Worm (Caenorhabditis elegans) whole organism, L1 larva: ENCODE measurements around the gene hmg-4.

Experiments
- C04F5.9 ChIP-seq: sonication (generic microtip); optimal IDR thresholded peaks from 2 replicates; lab custom pipeline; 2016; ENCODE audit warnings: missing genetic modification characterization, missing compliant biosample characterization
- C16A3.4 ChIP-seq: fragments of 150-350 bp; optimal IDR thresholded peaks from 2 replicates; lab custom pipeline; 2014; ENCODE audit warnings: missing biosample characterization, missing genetic modification characterization
- Y116A8C.19 ChIP-seq: sonication (generic microtip); optimal IDR thresholded peaks from 2 replicates; lab custom pipeline; 2016; ENCODE audit warnings: missing compliant biosample characterization, missing genetic modification characterization, borderline replicate concordance
- aha-1 ChIP-seq: fragments of 150-350 bp; optimal IDR thresholded peaks from 2 replicates; lab custom pipeline; 2014; ENCODE audit warnings: missing biosample characterization, missing genetic modification characterization
- aly-2 ChIP-seq: fragments of 150-350 bp; optimal IDR thresholded peaks from 2 replicates; lab custom pipeline; 2014; ENCODE audit warnings: missing biosample characterization, missing genetic modification characterization
- ceh-63 ChIP-seq: fragments of 200-800 bp; sonication (Bioruptor generic); optimal IDR thresholded peaks from 2 replicates; lab custom pipeline; 2018; ENCODE audit warnings: mild to moderate bottlenecking, missing genetic modification characterization, missing compliant biosample characterization
- ceh-8 ChIP-seq: fragments of 200-800 bp; sonication (Bioruptor generic); optimal IDR thresholded peaks from 2 replicates; lab custom pipeline; 2018; ENCODE audit warnings: mild to moderate bottlenecking, missing genetic modification characterization, moderate library complexity, missing compliant biosample characterization
- ces-1 ChIP-seq: fragments of 150-350 bp; optimal IDR thresholded peaks from 2 replicates; lab custom pipeline; 2014; ENCODE audit warnings: missing biosample characterization, missing genetic modification reagents, missing genetic modification characterization
- dpl-1 ChIP-seq, 3 experiments: fragments of 150-350 bp in 2 of 3; sonication (generic microtip) in 1 of 3; optimal IDR thresholded peaks; 2 replicates each; lab custom pipeline; 2014 to 2017; ENCODE audit warnings: missing biosample characterization in 3 of 3, missing genetic modification characterization in 3 of 3, missing genetic modification reagents in 3 of 3
- efl-1 ChIP-seq, 4 experiments: fragments of 150-350 bp; optimal IDR thresholded peaks in 3 of 4; peaks in 1 of 4; 1 replicate in 1 of 4; 2 replicates in 3 of 4; lab custom pipeline; 2014; ENCODE audit warnings: missing biosample characterization in 2 of 4, missing genetic modification characterization in 2 of 4, missing genetic modification reagents in 2 of 4
- efl-3 ChIP-seq: fragments of 200-800 bp; sonication (Bioruptor generic); optimal IDR thresholded peaks from 2 replicates; lab custom pipeline; 2018; ENCODE audit warnings: mild to moderate bottlenecking, missing genetic modification characterization, missing compliant biosample characterization
- egl-27 ChIP-seq, 2 experiments: fragments of 150-350 bp in 1 of 2; sonication (generic microtip); optimal IDR thresholded peaks; 3 replicates each; lab custom pipeline; 2017 to 2018; ENCODE audit warnings: missing biosample characterization in 2 of 2, missing genetic modification characterization in 2 of 2, missing genetic modification reagents in 2 of 2
- elt-2 ChIP-seq: sonication (generic microtip); optimal IDR thresholded peaks from 2 replicates; lab custom pipeline; 2016; ENCODE audit warnings: missing genetic modification characterization, mild to moderate bottlenecking, inconsistent platforms, missing compliant biosample characterization, missing genetic modification reagents
- elt-3 ChIP-seq, 6 experiments: fragments of 150-350 bp in 1 of 6; sonication (generic microtip); optimal IDR thresholded peaks; 2 replicates each; lab custom pipeline; 2017 to 2018; ENCODE audit warnings: missing biosample characterization in 6 of 6, missing genetic modification characterization in 6 of 6, inconsistent platforms in 1 of 6
- ets-5 ChIP-seq: fragments of 200-800 bp; sonication (Bioruptor generic); IDR thresholded peaks from 2 replicates; pipeline ENCODE4 v1.3.6; 2022; ENCODE audit warnings: missing genetic modification characterization, missing compliant biosample characterization
- fkh-4 ChIP-seq: sonication (generic microtip); optimal IDR thresholded peaks from 2 replicates; lab custom pipeline; 2016; ENCODE audit warnings: missing compliant biosample characterization, missing genetic modification characterization, borderline replicate concordance
- fkh-8 ChIP-seq: sonication (generic microtip); optimal IDR thresholded peaks from 2 replicates; lab custom pipeline; 2016; ENCODE audit warnings: mild to moderate bottlenecking, missing genetic modification characterization, missing compliant biosample characterization
- grh-1 ChIP-seq: fragments of 200-800 bp; sonication (Bioruptor generic); IDR thresholded peaks from 2 replicates; pipeline ENCODE4 v1.3.6; 2022; ENCODE audit warnings: missing genetic modification reagents, missing genetic modification characterization, missing compliant biosample characterization
- hlh-17 ChIP-seq: fragments of 200-800 bp; sonication (Bioruptor generic); optimal IDR thresholded peaks from 2 replicates; lab custom pipeline; 2018; ENCODE audit warnings: missing genetic modification characterization, mild to moderate bottlenecking, missing compliant biosample characterization, moderate library complexity, borderline replicate concordance
- hlh-4 ChIP-seq: sonication (generic microtip); optimal IDR thresholded peaks from 2 replicates; lab custom pipeline; 2016; ENCODE audit warnings: mild to moderate bottlenecking, missing genetic modification characterization, missing compliant biosample characterization
- hpl-2 ChIP-seq: fragments of 150-350 bp; optimal IDR thresholded peaks from 2 replicates; lab custom pipeline; 2014; ENCODE audit warnings: missing biosample characterization, missing genetic modification reagents, missing genetic modification characterization
- irx-1 ChIP-seq: sonication (generic microtip); optimal IDR thresholded peaks from 2 replicates; lab custom pipeline; 2016; ENCODE audit warnings: missing genetic modification characterization, missing compliant biosample characterization
- lin-13 ChIP-seq: fragments of 150-350 bp; optimal IDR thresholded peaks from 2 replicates; lab custom pipeline; 2014; ENCODE audit warnings: missing biosample characterization, missing genetic modification reagents, missing genetic modification characterization
- lin-14 ChIP-seq: fragments of 200-800 bp; sonication (Bioruptor generic); optimal IDR thresholded peaks from 2 replicates; lab custom pipeline; 2018; ENCODE audit warnings: mild to moderate bottlenecking, missing genetic modification characterization, moderate library complexity, missing compliant biosample characterization
- lin-35 ChIP-seq, 2 experiments: fragments of 150-350 bp; optimal IDR thresholded peaks; 2 replicates each; lab custom pipeline; 2014; ENCODE audit warnings: missing biosample characterization in 2 of 2, missing genetic modification characterization in 2 of 2, missing genetic modification reagents in 2 of 2
- mab-9 ChIP-seq: fragments of 200-800 bp; sonication (Bioruptor generic); IDR thresholded peaks from 2 replicates; pipeline ENCODE4 v1.3.6; 2022; ENCODE audit warnings: missing genetic modification reagents, missing genetic modification characterization, missing compliant biosample characterization
- mdl-1 ChIP-seq, 2 experiments: fragments of 150-350 bp; optimal IDR thresholded peaks; 2 replicates each; lab custom pipeline; 2014 to 2017; ENCODE audit warnings: missing biosample characterization in 2 of 2, missing genetic modification characterization in 2 of 2, inconsistent platforms in 1 of 2
- mep-1 ChIP-seq: fragments of 150-350 bp; optimal IDR thresholded peaks from 2 replicates; lab custom pipeline; 2014; ENCODE audit warnings: missing biosample characterization, missing genetic modification characterization
- nhr-11 ChIP-seq: fragments of 150-350 bp; optimal IDR thresholded peaks from 2 replicates; lab custom pipeline; 2014; ENCODE audit warnings: missing biosample characterization, missing genetic modification characterization
- nhr-19 ChIP-seq: fragments of 200-800 bp; sonication (Bioruptor generic); conservative IDR thresholded peaks from 2 replicates; pipeline ENCODE4 v1.3.6; 2022; ENCODE audit warnings: missing genetic modification characterization, missing compliant biosample characterization
- nhr-20 ChIP-seq: sonication (generic microtip); optimal IDR thresholded peaks from 2 replicates; lab custom pipeline; 2016; ENCODE audit warnings: mild to moderate bottlenecking, missing genetic modification characterization, missing compliant biosample characterization
- nhr-237 ChIP-seq: fragments of 150-350 bp; optimal IDR thresholded peaks from 2 replicates; lab custom pipeline; 2014; ENCODE audit warnings: missing biosample characterization, missing genetic modification characterization
- nhr-28 ChIP-seq: fragments of 150-350 bp; optimal IDR thresholded peaks from 2 replicates; lab custom pipeline; 2014; ENCODE audit warnings: missing biosample characterization, missing genetic modification characterization
- nhr-47 ChIP-seq: sonication (generic microtip); optimal IDR thresholded peaks from 2 replicates; lab custom pipeline; 2016; ENCODE audit warnings: mild to moderate bottlenecking, missing genetic modification characterization, moderate library complexity, missing compliant biosample characterization
- skn-1 ChIP-seq: fragments of 150-350 bp; optimal IDR thresholded peaks from 2 replicates; lab custom pipeline; 2014; ENCODE audit warnings: missing biosample characterization, missing genetic modification characterization
- snu-23 ChIP-seq: sonication (generic microtip); optimal IDR thresholded peaks from 2 replicates; lab custom pipeline; 2016; ENCODE audit warnings: missing genetic modification characterization, missing compliant biosample characterization
- swsn-7 ChIP-seq: sonication (generic microtip); optimal IDR thresholded peaks from 2 replicates; lab custom pipeline; 2016; ENCODE audit warnings: missing genetic modification characterization, missing compliant biosample characterization
- tlp-1 ChIP-seq: fragments of 150-350 bp; optimal IDR thresholded peaks from 2 replicates; lab custom pipeline; 2014; ENCODE audit warnings: missing biosample characterization, missing genetic modification characterization
- unc-130 ChIP-seq: fragments of 150-350 bp; optimal IDR thresholded peaks from 2 replicates; lab custom pipeline; 2017; ENCODE audit warnings: missing biosample characterization, missing genetic modification characterization, inconsistent platforms
- unc-62 ChIP-seq: fragments of 150-350 bp; optimal IDR thresholded peaks from 2 replicates; lab custom pipeline; 2014; ENCODE audit warnings: missing biosample characterization, missing genetic modification reagents, missing genetic modification characterization
- zip-4 ChIP-seq: fragments of 200-800 bp; sonication (Bioruptor generic); optimal IDR thresholded peaks from 2 replicates; lab custom pipeline; 2018; ENCODE audit warnings: mild to moderate bottlenecking, missing genetic modification characterization, moderate library complexity, missing compliant biosample characterization
- ztf-11 ChIP-seq, 2 experiments: sonication (generic microtip); optimal IDR thresholded peaks; 2 replicates each; lab custom pipeline; 2016 to 2017; ENCODE audit warnings: missing genetic modification characterization in 2 of 2, missing biosample characterization in 1 of 2, missing compliant biosample characterization in 1 of 2

Gene hmg-4

DNA sequence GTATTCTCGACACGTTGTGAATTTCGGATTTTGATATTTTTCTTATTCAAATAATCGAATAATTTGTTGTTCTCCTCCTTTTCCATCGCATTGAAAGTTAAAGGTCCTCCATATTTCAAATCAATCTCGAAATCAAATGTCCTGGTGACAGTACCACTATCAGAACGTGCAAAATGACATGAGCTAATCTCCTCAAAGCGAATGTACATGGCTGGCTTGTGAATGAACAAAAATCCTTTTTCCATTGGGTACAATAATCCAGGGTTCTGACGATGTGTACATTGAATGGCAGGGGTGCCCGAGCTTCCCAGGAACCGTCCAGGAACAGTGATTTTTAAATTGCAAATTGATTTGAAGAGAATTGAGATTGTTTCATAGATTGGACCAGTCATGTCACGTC lies 1.3 kb downstream of the hmg-4 start:
- TF ChIP-seq fkh-4 = no peak
- no peak for TF ChIP-seq hlh-4
- TF ChIP-seq snu-23 (GFP tag; lab: Kevin White, UChicago) = no peak
- TF ChIP-seq ztf-11 (tag; optimal IDR thresholded peaks at IDR 0.05; lab: Kevin White, UChicago) = no peak
- no peak for TF ChIP-seq efl-1 (optimal IDR thresholded peaks at IDR 0.05; lab: Kevin White, UChicago)
- no peak for TF ChIP-seq efl-1 (GFP tag; optimal IDR thresholded peaks at IDR 0.05 in 1 of 2; lab: Kevin White, UChicago)
- no peak for TF ChIP-seq egl-27 (tag; optimal IDR thresholded peaks at IDR 0.05; lab: Kevin White, UChicago)
- no peak for TF ChIP-seq tlp-1 (tag; lab: Kevin White, UChicago)
- TF ChIP-seq irx-1 (tag; lab: Kevin White, UChicago) = no peak
- no peak for TF ChIP-seq hpl-2 (GFP tag; lab: Kevin White, UChicago)
- no peak for TF ChIP-seq ces-1
- no peak for TF ChIP-seq efl-3 (GFP tag; lab: Kevin White, UChicago)

ce11 chrIII:7378945-7379344 lies 2.5 kb downstream of the hmg-4 start, which contains the start of gene T20B12.7:
TSS of gene T20B12.7 (minus strand) at chrIII:7379045.
- no peak for TF ChIP-seq dpl-1 (GFP tag; optimal IDR thresholded peaks at IDR 0.05; lab: Kevin White, UChicago)
- no peak for TF ChIP-seq unc-62
- TF ChIP-seq mdl-1 (tag; optimal IDR thresholded peaks at IDR 0.05; lab: Kevin White, UChicago) = no peak
- no peak for TF ChIP-seq lin-13 (GFP tag; lab: Kevin White, UChicago)
- no peak for TF ChIP-seq nhr-19 (GFP tag; lab: Robert Waterston, UW)
- TF ChIP-seq nhr-47 = no peak
- no peak for TF ChIP-seq nhr-28 (tag; lab: Kevin White, UChicago)
- TF ChIP-seq nhr-20 = no peak
- no peak for TF ChIP-seq grh-1 (GFP tag; lab: Robert Waterston, UW)
- no peak for TF ChIP-seq C04F5.9 (tag; lab: Kevin White, UChicago)
- TF ChIP-seq aha-1 = no peak
- no peak for TF ChIP-seq aly-2 (tag; lab: Kevin White, UChicago)
- TF ChIP-seq ceh-8 (GFP tag; lab: Kevin White, UChicago) = no peak
- TF ChIP-seq elt-3 (tag; optimal IDR thresholded peaks at IDR 0.05; lab: Kevin White, UChicago) = no peak
- TF ChIP-seq C16A3.4 = no peak
- TF ChIP-seq zip-4 (GFP tag; lab: Kevin White, UChicago) = no peak
- TF ChIP-seq ceh-63 (GFP tag; lab: Kevin White, UChicago) = no peak

DNA sequence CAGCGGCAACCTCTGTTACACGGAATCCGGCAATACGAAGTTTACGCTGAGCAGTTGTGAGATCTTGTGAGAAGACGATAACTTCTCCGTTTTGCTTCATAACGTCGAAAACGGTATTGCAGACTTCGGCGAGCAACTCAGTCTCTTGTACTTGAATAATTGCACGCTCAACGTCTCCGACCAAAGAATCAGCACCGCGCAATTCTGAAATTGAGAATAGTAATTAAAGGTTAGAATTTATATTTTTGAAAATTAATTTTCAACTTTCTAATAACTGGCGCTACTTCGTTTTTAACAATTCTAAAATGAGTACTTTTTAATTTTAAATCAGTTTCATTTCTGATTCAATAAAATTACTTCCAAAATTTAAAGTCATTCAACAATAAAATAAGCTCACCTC lies 2.9 kb downstream of the hmg-4 start:
- TF ChIP-seq C04F5.9 (tag; lab: Kevin White, UChicago) (no peak), lin-14 (GFP tag; lab: Kevin White, UChicago) (no peak), skn-1 (no peak), elt-2 (tag; lab: Kevin White, UChicago) (no peak), mab-9 (GFP tag; lab: Robert Waterston, UW) (no peak), Y116A8C.19 (tag; lab: Kevin White, UChicago) (no peak), nhr-11 (no peak), ets-5 (GFP tag; lab: Robert Waterston, UW) (no peak), aly-2 (tag; lab: Kevin White, UChicago) (no peak), fkh-8 (no peak), fkh-4 (no peak), hlh-17 (GFP tag; lab: Kevin White, UChicago) (no peak), C16A3.4 (no peak), mep-1 (tag; lab: Kevin White, UChicago) (no peak), swsn-7 (tag; lab: Kevin White, UChicago) (no peak), unc-130 (tag; lab: Kevin White, UChicago) (no peak), nhr-237 (tag; lab: Kevin White, UChicago) (no peak), lin-35 (GFP tag; optimal IDR thresholded peaks at IDR 0.05; lab: Kevin White, UChicago) (no peak)
